Fruit fly (Drosophila melanogaster) whole organism, adult: ENCODE results near the gene CAH5.

Source experiments
- CG14711 ChIP-seq: fragments of 200-800 bp; sonication (Bioruptor generic); optimal IDR thresholded peaks from 2 replicates; lab custom pipeline; 2018; ENCODE audit warnings: missing biosample characterization, mild to moderate bottlenecking, missing genetic modification characterization, moderate library complexity
- CG1620 ChIP-seq: fragments of 200-800 bp; sonication (Bioruptor generic); optimal IDR thresholded peaks from 2 replicates; lab custom pipeline; 2016; ENCODE audit warnings: missing biosample characterization, missing genetic modification characterization
- CG7045 ChIP-seq: fragments of 200-800 bp; sonication (Bioruptor generic); optimal IDR thresholded peaks from 2 replicates; lab custom pipeline; 2017; ENCODE audit warnings: missing biosample characterization, mild to moderate bottlenecking, missing genetic modification characterization
- CG7101 ChIP-seq: fragments of 200-800 bp; sonication (Bioruptor generic); optimal IDR thresholded peaks from 2 replicates; lab custom pipeline; 2018; ENCODE audit warnings: missing biosample characterization, mild to moderate bottlenecking, missing genetic modification characterization, moderate library complexity
- Crg-1 ChIP-seq: fragments of 200-800 bp; sonication (Bioruptor generic); optimal IDR thresholded peaks from 2 replicates; lab custom pipeline; 2016; ENCODE audit warnings: missing biosample characterization, missing genetic modification characterization
- Hr96 ChIP-seq: fragments of 200-800 bp; sonication (Bioruptor generic); optimal IDR thresholded peaks from 2 replicates; lab custom pipeline; 2016; ENCODE audit warnings: missing biosample characterization, missing genetic modification characterization
- Mnt ChIP-seq: fragments of 200-800 bp; sonication (Bioruptor generic); optimal IDR thresholded peaks from 2 replicates; lab custom pipeline; 2016; ENCODE audit warnings: missing biosample characterization, mild to moderate bottlenecking, missing genetic modification characterization
- bab1 ChIP-seq: fragments of 200-800 bp; sonication (Bioruptor generic); optimal IDR thresholded peaks from 3 replicates; lab custom pipeline; 2019; ENCODE audit warnings: missing biosample characterization, mild to moderate bottlenecking, missing genetic modification characterization, moderate library complexity
- tj ChIP-seq: fragments of 200-800 bp; sonication (Bioruptor generic); optimal IDR thresholded peaks from 3 replicates; lab custom pipeline; 2017; ENCODE audit warnings: missing biosample characterization, mild to moderate bottlenecking, missing genetic modification characterization, moderate library complexity
- toe ChIP-seq: fragments of 200-800 bp; sonication (Bioruptor generic); optimal IDR thresholded peaks from 2 replicates; lab custom pipeline; 2016; ENCODE audit warnings: missing biosample characterization, missing genetic modification characterization

- peak; percentile 71 for TF ChIP-seq tj
- TF ChIP-seq CG7045 (GFP tag; lab: Kevin White, UChicago): no peak
- TF ChIP-seq bab1 (GFP tag; lab: Kevin White, UChicago): no peak
- TF ChIP-seq CG7101 (tag; lab: Kevin White, UChicago): no peak
- no peak for TF ChIP-seq Hr96 (GFP tag; lab: Kevin White, UChicago)
- no peak for TF ChIP-seq CG14711 (tag; lab: Kevin White, UChicago)
- no peak for TF ChIP-seq Crg-1 (GFP tag; lab: Kevin White, UChicago)
- no peak for TF ChIP-seq toe
- no peak for TF ChIP-seq CG1620
- TF ChIP-seq Mnt (GFP tag; lab: Kevin White, UChicago): peak; percentile 11
These were observed 48.5 kb downstream of the CAH5 start, which contains the start of gene CG34347 for dm6 chr3R:31310883-31311397.
